Fruit fly (Drosophila melanogaster): ENCODE results near the gene CG18213.
"Not testable (repeated sequence)": the region's sequence is repeated elsewhere in the genome, so short reads cannot be mapped to it uniquely, and the experiment has no call there.

Gene CG18213

DNA sequence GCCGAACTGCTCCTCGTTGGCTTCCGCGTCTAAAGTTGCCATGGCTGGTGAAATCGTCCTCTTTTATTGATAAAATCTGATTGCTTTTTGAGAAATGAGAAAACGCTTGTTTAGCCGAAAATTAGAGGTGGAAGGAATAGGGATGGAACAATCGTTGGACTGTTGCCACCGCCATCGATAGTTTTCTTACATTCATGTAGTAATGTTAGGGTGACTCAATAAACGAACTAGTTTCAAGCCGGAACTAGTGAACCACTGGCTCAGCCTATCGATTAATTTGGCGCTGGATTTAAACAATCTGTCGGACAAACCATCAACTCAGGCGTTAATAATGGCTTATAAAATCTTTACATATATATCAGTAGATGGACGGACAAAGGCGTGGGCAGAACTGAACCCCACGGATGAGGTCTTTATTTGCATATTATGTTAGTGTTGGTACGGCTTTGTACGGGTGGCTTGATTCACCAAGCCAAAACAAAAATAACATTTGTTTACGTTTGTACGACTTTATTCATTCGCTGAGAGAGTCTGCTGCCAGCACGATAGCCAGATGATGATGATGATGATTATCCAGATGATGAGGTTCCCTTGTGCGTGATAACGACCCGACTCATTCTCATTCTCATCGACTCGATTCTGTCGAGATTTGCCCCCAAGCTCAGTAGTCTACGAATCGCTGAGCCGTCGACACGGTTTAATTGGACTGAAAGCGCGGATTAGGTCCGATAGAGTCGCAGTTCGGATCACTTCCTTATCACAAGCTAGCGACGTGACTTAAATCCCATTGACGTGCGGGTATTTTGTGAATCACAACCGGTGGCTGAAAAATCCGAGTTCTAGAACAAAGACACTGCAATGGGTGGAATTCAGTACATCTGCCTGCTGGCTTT, 37.5 kb downstream of the CG18213 start, which contains the start of the genes Sf3a1 and Irc:
Sf3a1 (minus strand) TSS at position 138 of the 893 bp plus-strand sequence.
Irc (plus strand) TSS at position 658 of the 893 bp plus-strand sequence.
- no peak for TF ChIP-seq CG17801 (GFP tag; optimal IDR thresholded peaks at IDR 0.05; ENCODE audit: partially characterized antibody)

DNA sequence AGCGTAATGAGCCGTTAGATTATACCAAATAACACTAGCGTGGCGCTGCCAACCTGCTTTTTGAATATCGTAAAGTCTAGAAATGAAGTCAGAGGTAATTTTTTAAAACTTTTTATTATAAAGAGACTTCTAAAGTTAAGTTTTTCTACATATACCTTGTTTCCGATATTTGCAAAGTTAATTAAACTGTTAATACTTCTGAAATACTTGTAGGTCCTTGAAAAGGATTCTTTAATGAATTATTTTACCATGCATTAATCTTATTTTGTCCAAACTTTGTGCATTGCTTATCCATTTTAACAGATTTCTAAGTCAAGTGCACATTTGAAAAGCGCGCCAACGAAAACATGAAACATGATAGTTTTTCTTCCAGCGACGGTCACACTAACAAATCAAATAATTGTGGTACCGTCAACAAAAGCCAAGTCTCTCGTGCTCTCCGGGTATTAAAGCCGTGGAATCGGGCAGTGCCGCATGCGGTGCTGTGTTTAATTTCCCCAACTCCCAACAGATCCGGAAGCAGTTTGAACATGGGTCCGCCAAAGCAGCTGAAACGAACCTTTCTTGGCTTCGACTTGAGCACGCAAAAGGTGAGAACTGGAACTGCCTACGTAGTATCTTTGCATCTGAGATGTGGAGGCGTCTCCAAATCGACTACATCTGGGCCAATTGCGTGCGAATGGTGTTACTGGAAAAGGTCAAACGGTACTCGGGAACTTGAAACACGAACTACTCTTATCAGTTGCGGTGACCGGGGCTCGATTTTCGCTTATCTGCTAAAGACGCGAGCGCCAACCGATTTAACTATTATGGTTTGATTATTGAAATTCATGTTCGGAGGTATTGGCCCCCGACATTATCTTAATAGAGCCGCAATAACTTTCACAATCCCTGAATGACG, 43.7 kb downstream of the CG18213 start, which contains the start of the genes EMC2A and CG3534:
EMC2A (minus strand) TSS at position 13 of the 901 bp plus-strand sequence.
CG3534 (plus strand) TSS at position 388 of the 901 bp plus-strand sequence.
- TF ChIP-seq CG17801 (GFP tag; optimal IDR thresholded peaks at IDR 0.05; ENCODE audit: partially characterized antibody) = no peak

DNA sequence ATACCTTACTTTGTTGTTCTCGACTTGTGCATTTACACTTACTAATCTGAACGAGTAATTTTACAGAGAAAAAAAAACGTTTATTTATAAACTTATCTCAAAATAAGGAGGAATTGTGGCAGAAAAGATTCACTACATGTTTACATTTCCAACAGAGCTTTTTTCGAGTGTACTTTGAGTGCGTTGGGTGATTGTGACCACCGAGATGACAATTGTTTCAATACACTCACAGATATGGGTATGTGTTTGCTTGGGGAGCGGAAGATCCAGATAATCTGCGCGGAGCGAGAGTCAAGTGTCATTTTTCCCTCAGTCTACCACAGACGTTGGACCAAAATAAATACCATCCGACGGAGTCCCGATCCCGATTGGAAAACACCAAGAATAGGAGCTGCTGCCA, 47.3 kb downstream of the CG18213 start, which contains the start of gene CG31274:
CG31274 (plus strand) TSS at position 301 of the 400 bp plus-strand sequence.
- TF ChIP-seq CG17801 (GFP tag; optimal IDR thresholded peaks at IDR 0.05; ENCODE audit: partially characterized antibody) = not testable (repeated sequence)

DNA sequence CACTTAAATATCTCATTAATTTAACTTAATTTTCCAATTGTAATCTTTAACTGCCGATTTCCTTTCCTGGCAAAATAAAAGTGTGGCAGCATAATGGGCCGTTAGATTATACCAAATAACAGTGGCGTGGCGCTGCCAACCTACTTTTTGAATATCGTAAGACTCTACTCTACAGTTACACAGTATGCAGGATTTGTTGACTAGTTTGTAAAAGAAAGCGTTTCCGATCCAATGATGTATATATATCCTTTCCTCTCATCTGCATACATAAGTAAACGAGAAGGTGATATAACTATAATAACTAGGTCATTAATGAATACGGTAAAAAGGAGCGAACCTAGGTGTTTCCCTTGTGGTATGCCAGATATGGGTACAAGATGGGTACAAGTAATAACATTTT, 48.2 kb downstream of the CG18213 start, which contains the start of gene EMC2B:
EMC2B (minus strand) TSS at position 98 of the 400 bp plus-strand sequence.
- TF ChIP-seq CG17801 (GFP tag; optimal IDR thresholded peaks at IDR 0.05; ENCODE audit: partially characterized antibody) = no peak

DNA sequence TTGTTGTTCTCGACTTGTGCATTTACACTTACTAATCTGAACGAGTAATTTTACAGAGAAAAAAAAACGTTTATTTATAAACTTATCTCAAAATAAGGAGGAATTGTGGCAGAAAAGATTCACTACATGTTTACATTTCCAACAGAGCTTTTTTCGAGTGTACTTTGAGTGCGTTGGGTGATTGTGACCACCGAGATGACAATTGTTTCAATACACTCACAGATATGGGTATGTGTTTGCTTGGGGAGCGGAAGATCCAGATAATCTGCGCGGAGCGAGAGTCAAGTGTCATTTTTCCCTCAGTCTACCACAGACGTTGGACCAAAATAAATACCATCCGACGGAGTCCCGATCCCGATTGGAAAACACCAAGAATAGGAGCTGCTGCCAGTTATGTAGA, 51.5 kb downstream of the CG18213 start, which contains the start of gene MESK4:
MESK4 (plus strand) TSS at position 301 of the 400 bp plus-strand sequence.
- TF ChIP-seq CG17801 (GFP tag; optimal IDR thresholded peaks at IDR 0.05; ENCODE audit: partially characterized antibody) = not testable (repeated sequence)

DNA sequence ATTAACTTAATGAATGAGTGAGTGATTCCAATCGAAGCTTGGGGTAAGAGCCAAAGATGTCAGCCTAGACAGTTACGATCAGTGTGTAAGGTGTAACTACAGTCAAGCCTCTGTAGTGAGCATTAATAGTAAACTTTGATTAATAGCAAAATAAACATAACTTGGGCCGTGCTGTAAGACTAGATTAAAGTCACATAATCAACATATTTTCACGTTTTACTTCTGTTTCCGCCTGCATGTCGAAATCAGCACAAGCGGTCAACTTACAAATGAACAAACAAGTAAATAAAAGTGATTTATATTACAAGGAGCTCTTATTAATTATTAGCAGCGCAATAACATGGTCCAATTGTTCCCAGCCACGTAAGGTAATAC, 52.1 kb downstream of the CG18213 start:
- no peak for TF ChIP-seq CG17801 (GFP tag; optimal IDR thresholded peaks at IDR 0.05; ENCODE audit: partially characterized antibody)

DNA sequence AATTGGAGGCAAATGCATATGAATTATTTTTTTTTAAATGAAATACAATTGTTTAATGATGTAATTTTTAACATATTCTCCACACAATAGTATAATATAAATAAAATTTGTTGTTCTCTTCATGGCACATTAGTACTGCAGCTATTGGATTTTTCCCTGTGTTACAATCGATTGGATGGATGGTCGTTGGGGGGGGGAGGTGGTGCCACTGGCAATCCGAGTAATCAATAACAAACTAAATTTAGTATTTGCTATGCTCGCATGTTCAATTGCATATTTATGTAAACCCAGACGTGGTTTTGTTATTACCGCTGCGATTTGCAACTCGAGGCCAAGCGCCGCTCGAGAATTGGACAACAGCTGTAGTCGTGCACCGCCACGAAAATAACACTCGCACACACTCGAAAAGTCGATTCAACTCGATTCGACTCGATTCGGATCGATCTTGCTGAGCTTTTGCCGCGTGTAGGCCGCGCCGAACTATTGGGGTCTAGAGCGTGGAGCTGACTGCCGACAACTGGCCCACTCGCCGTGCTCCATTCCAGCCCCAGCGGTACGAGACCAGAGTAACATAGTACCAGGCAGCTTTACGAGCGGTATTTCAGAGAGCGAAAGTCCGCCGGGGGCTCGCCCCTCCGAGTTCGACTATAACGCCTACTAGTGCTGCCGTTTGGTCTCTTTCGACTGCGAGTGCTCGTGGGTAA, 52.6 kb downstream of the CG18213 start, which contains the start of gene CG18622:
CG18622 (minus strand) TSS at position 513 of the 704 bp plus-strand sequence.
- TF ChIP-seq CG17801 (GFP tag; optimal IDR thresholded peaks at IDR 0.05; ENCODE audit: partially characterized antibody) = peak; percentile 2
